Worm (Caenorhabditis elegans): ENCODE data around the gene rha-1.

The rha-1 gene

DNA sequence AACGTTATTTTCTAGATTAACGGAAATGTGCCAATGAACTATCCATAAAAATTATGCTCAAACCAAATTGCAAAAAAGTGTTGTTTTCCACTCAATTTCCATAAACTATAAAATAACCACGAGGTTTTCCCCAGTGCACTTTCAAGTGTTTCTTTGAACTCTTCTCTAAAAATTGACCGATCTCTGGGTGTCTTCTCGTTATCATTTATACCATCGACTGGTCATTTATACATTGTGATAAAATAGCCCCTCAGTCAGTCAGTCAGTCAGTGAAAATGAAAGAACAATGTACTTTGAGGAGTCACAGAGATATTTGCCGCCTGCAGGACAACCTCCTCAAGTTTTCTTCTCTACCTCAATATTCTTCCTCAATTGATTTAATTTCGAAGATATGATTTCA lies 37.5 kb downstream of the rha-1 start:
- no peak for TF ChIP-seq pros-1 (tag; optimal IDR thresholded peaks at IDR 0.05)
- peak; percentile 36 for TF ChIP-seq elt-2 (tag; optimal IDR thresholded peaks at IDR 0.05)

ce11 chrII:8845298-8845697 lies 38.2 kb downstream of the rha-1 start, which contains the start of gene agxt-1:
agxt-1 (plus strand) TSS chrII:8845598.
- TF ChIP-seq ceh-6 (GFP tag; optimal IDR thresholded peaks at IDR 0.05) = no peak
- TF ChIP-seq syd-9 (tag; optimal IDR thresholded peaks at IDR 0.05) = no peak
- TF ChIP-seq tbx-7 (tag; optimal IDR thresholded peaks at IDR 0.05) = no peak
- no peak for TF ChIP-seq hlh-6 (tag; optimal IDR thresholded peaks at IDR 0.05)
- no peak for TF ChIP-seq pax-1 (tag; optimal IDR thresholded peaks at IDR 0.05)
- no peak for TF ChIP-seq ceh-24 (tag; optimal IDR thresholded peaks at IDR 0.05)
- no peak for TF ChIP-seq unc-55 (GFP tag; optimal IDR thresholded peaks at IDR 0.05)
- no peak for TF ChIP-seq fax-1 (tag; optimal IDR thresholded peaks at IDR 0.05)
- no peak for TF ChIP-seq nhr-11 (tag; optimal IDR thresholded peaks at IDR 0.05)
- no peak for TF ChIP-seq unc-3 (GFP tag; conservative IDR thresholded peaks at IDR 0.05)
- TF ChIP-seq unc-3 (tag; optimal IDR thresholded peaks at IDR 0.05) = no peak
- TF ChIP-seq pha-2 (tag; optimal IDR thresholded peaks at IDR 0.05) = no peak
- TF ChIP-seq dve-1 (tag; optimal IDR thresholded peaks at IDR 0.05) = no peak
- no peak for TF ChIP-seq nfya-1 (tag; optimal IDR thresholded peaks at IDR 0.05)
- no peak for TF ChIP-seq dmd-4 (tag; optimal IDR thresholded peaks at IDR 0.05; ENCODE audit: borderline replicate concordance)
- TF ChIP-seq npax-4 (tag; optimal IDR thresholded peaks at IDR 0.05) = no peak
- TF ChIP-seq mec-3 (tag; optimal IDR thresholded peaks at IDR 0.05; ENCODE audit: borderline replicate concordance) = no peak
- TF ChIP-seq ceh-34 (tag; optimal IDR thresholded peaks at IDR 0.05) = no peak
- no peak for TF ChIP-seq K02D7.2 (tag; optimal IDR thresholded peaks at IDR 0.05)
- TF ChIP-seq pha-4 (tag; optimal IDR thresholded peaks at IDR 0.05) = no peak
- TF ChIP-seq ceh-31 (tag; optimal IDR thresholded peaks at IDR 0.05) = no peak

DNA sequence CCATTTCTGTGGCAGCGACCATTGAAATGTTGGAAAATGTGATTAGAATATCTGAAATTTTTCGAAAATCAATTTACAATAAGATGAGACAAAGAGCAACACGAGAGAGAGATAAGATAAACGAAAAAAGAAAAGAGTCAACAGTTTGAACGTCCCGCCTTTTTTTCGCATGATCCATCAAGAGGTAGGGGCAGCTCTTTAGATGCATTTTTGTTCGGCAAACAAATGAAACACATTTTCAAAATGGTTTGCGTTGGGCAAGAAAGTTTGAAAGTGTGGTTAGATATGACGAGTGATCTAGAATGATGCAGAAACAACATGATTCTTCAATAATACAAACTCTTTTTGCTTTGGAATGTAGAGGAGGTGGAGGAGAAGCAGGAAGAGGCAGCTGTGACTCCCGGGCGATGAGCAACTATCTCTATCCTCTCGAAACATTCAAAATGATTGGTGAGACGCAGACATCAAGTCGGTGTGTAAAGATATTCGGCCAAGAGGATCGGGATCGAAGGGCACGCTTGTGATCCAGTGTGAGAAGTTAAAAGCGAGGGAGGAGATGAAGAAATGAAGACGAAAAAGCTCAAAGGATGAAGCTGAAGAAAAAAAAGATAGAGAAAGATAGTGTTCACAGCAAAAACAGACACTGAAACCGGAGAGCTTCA lies 38.9 kb downstream of the rha-1 start, which contains the start of gene F46C5.6:
Gene F46C5.6 (minus strand): TSS at position 51 of the 662 bp plus-strand sequence.
- peak; percentile 32 for TF ChIP-seq rnt-1 (tag; optimal IDR thresholded peaks at IDR 0.05)
- no peak for TF ChIP-seq F13H6.1 (tag; optimal IDR thresholded peaks at IDR 0.05)
- TF ChIP-seq hlh-15 (tag; optimal IDR thresholded peaks at IDR 0.05) = no peak
- TF ChIP-seq che-1 (tag; optimal IDR thresholded peaks at IDR 0.05) = no peak
- no peak for TF ChIP-seq ceh-2 (tag; optimal IDR thresholded peaks at IDR 0.05)
- peak; percentile 34 for TF ChIP-seq ceh-34 (tag; optimal IDR thresholded peaks at IDR 0.05)
- TF ChIP-seq ceh-30 (tag; optimal IDR thresholded peaks at IDR 0.05) = no peak
- no peak for TF ChIP-seq ceh-22 (tag; optimal IDR thresholded peaks at IDR 0.05)
- TF ChIP-seq hlh-6 (tag; optimal IDR thresholded peaks at IDR 0.05) = no peak
- TF ChIP-seq hlh-8 (tag; optimal IDR thresholded peaks at IDR 0.05) = no peak
- TF ChIP-seq eyg-1 (tag; optimal IDR thresholded peaks at IDR 0.05) = no peak
- peak; percentile 53 for TF ChIP-seq unc-55 (GFP tag; optimal IDR thresholded peaks at IDR 0.05)
- TF ChIP-seq tbx-2 (tag; optimal IDR thresholded peaks at IDR 0.05) = peak; percentile 27
- no peak for TF ChIP-seq pha-4 (tag; optimal IDR thresholded peaks at IDR 0.05)
- TF ChIP-seq elt-2 (tag; optimal IDR thresholded peaks at IDR 0.05) = no peak
- TF ChIP-seq hlh-30 (tag; optimal IDR thresholded peaks at IDR 0.05; ENCODE audit: insufficient read depth) = no peak
- TF ChIP-seq elt-4 (tag; optimal IDR thresholded peaks at IDR 0.05) = no peak
- peak; percentile 40 for TF ChIP-seq nfya-1 (tag; optimal IDR thresholded peaks at IDR 0.05)
- peak; percentile 94 for TF ChIP-seq ceh-18 (tag; optimal IDR thresholded peaks at IDR 0.05)
- no peak for TF ChIP-seq odd-2 (tag; optimal IDR thresholded peaks at IDR 0.05)
- TF ChIP-seq pag-3 (tag; optimal IDR thresholded peaks at IDR 0.05; ENCODE audit: borderline replicate concordance) = no peak

Measured in whole organism, late embryonic.